Fruit fly (Drosophila melanogaster) whole organism, embryonic: ENCODE data around the gene Bap111.

Experiments used
- ATbp ChIP-seq: fragments of 200-800 bp; sonication (Bioruptor generic); optimal IDR thresholded peaks from 2 replicates; lab custom pipeline; 2017; ENCODE audit warnings: missing biosample characterization, mild to moderate bottlenecking, missing genetic modification characterization, missing genetic modification reagents
- CG10979 ChIP-seq: fragments of 200-800 bp; sonication (Bioruptor generic); optimal IDR thresholded peaks from 2 replicates; lab custom pipeline; 2018; ENCODE audit warnings: missing biosample characterization, mild to moderate bottlenecking, missing genetic modification characterization, moderate library complexity
- CG16779 ChIP-seq: fragments of 200-800 bp; sonication (Bioruptor generic); IDR thresholded peaks from 2 replicates; pipeline ENCODE4 v1.3.6; 2022; ENCODE audit warnings: missing biosample characterization, missing genetic modification characterization
- CG17385 ChIP-seq: fragments of 200-800 bp; sonication (Bioruptor generic); optimal IDR thresholded peaks from 3 replicates; lab custom pipeline; 2018; ENCODE audit warnings: missing biosample characterization, mild to moderate bottlenecking, missing genetic modification characterization
- CG2129 ChIP-seq: fragments of 200-800 bp; sonication (Bioruptor generic); IDR thresholded peaks from 2 replicates; pipeline ENCODE4 v1.3.6; 2022; ENCODE audit warnings: missing biosample characterization, missing genetic modification characterization; ENCODE audit not compliant: partially characterized antibody
- CG30020 ChIP-seq: fragments of 200-800 bp; optimal IDR thresholded peaks from 2 replicates; lab custom pipeline; 2019; ENCODE audit warnings: missing biosample characterization, mild to moderate bottlenecking, missing genetic modification characterization, moderate library complexity
- CG31441 ChIP-seq: fragments of 200-800 bp; sonication (Bioruptor generic); IDR thresholded peaks from 2 replicates; pipeline ENCODE4 v1.3.6; 2022; ENCODE audit warnings: missing biosample characterization, missing genetic modification characterization
- CG34224 ChIP-seq: fragments of 200-800 bp; sonication (Bioruptor generic); IDR thresholded peaks from 3 replicates; pipeline ENCODE4 v1.3.6; 2022; ENCODE audit warnings: missing biosample characterization, missing genetic modification characterization; ENCODE audit not compliant: partially characterized antibody
- CG4282 ChIP-seq: fragments of 200-800 bp; sonication (Bioruptor generic); optimal IDR thresholded peaks from 2 replicates; lab custom pipeline; 2016; ENCODE audit warnings: missing biosample characterization, missing genetic modification characterization
- CG43689 ChIP-seq: fragments of 200-800 bp; sonication (Bioruptor generic); IDR thresholded peaks from 2 replicates; pipeline ENCODE4 v1.3.6; 2022; ENCODE audit warnings: missing biosample characterization, missing genetic modification characterization
- CG5180 ChIP-seq: fragments of 200-800 bp; sonication (Bioruptor generic); optimal IDR thresholded peaks from 3 replicates; lab custom pipeline; 2017; ENCODE audit warnings: missing biosample characterization, missing genetic modification characterization, mild to moderate bottlenecking, moderate library complexity, missing genetic modification reagents
- CG5953 ChIP-seq: fragments of 200-800 bp; sonication (Bioruptor generic); IDR thresholded peaks from 2 replicates; pipeline ENCODE4 v1.3.6; 2022; ENCODE audit warnings: missing biosample characterization, missing genetic modification characterization
- CG6791 ChIP-seq: fragments of 200-800 bp; sonication (Bioruptor generic); IDR thresholded peaks from 3 replicates; pipeline ENCODE4 v1.3.6; 2022; ENCODE audit warnings: missing biosample characterization, missing genetic modification characterization; ENCODE audit not compliant: partially characterized antibody
- CG7556 ChIP-seq: fragments of 200-800 bp; sonication (Bioruptor generic); optimal IDR thresholded peaks from 2 replicates; lab custom pipeline; 2017; ENCODE audit warnings: missing biosample characterization, mild to moderate bottlenecking, missing genetic modification characterization
- CG7839 ChIP-seq: fragments of 200-800 bp; sonication (Bioruptor generic); optimal IDR thresholded peaks from 3 replicates; lab custom pipeline; 2018; ENCODE audit warnings: missing biosample characterization, mild to moderate bottlenecking, missing genetic modification characterization, moderate library complexity
- Dbx ChIP-seq: fragments of 200-800 bp; sonication (Bioruptor generic); IDR thresholded peaks from 3 replicates; pipeline ENCODE4 v1.3.6; 2022; ENCODE audit warnings: missing biosample characterization, missing genetic modification characterization
- Fer1 ChIP-seq: fragments of 200-800 bp; sonication (Bioruptor generic); optimal IDR thresholded peaks from 2 replicates; lab custom pipeline; 2017; ENCODE audit warnings: missing biosample characterization, mild to moderate bottlenecking, missing genetic modification characterization
- H15 ChIP-seq: fragments of 200-800 bp; sonication (Bioruptor generic); IDR thresholded peaks from 3 replicates; pipeline ENCODE4 v1.3.6; 2022; ENCODE audit warnings: missing biosample characterization, missing genetic modification characterization
- HLH3B ChIP-seq: fragments of 200-800 bp; sonication (Bioruptor generic); IDR thresholded peaks from 2 replicates; pipeline ENCODE4 v1.3.6; 2022; ENCODE audit warnings: missing biosample characterization, missing genetic modification characterization
- Lhr ChIP-seq: fragments of 200-800 bp; sonication (Bioruptor generic); optimal IDR thresholded peaks from 3 replicates; lab custom pipeline; 2017; ENCODE audit warnings: mild to moderate bottlenecking, missing biosample characterization, missing genetic modification reagents, missing genetic modification characterization
- Lpt ChIP-seq: fragments of >200 bp; optimal IDR thresholded peaks from 2 replicates; lab custom pipeline; 2018; ENCODE audit warnings: missing biosample characterization, missing genetic modification characterization
- MTF-1 ChIP-seq: fragments of 200-800 bp; sonication (Bioruptor generic); optimal IDR thresholded peaks from 2 replicates; lab custom pipeline; 2018; ENCODE audit warnings: missing biosample characterization, mild to moderate bottlenecking, missing genetic modification characterization, borderline replicate concordance
- Rx ChIP-seq: fragments of 200-800 bp; sonication (Bioruptor generic); IDR thresholded peaks from 2 replicates; pipeline ENCODE4 v1.3.6; 2022; ENCODE audit warnings: missing biosample characterization, missing genetic modification characterization
- Spps ChIP-seq: fragments of 200-800 bp; sonication (Bioruptor generic); optimal IDR thresholded peaks from 2 replicates; lab custom pipeline; 2018; ENCODE audit warnings: missing biosample characterization, mild to moderate bottlenecking, missing genetic modification characterization
- Tbp ChIP-seq: fragments of >200 bp; optimal IDR thresholded peaks from 2 replicates; lab custom pipeline; 2018; ENCODE audit warnings: missing biosample characterization, missing genetic modification characterization
- aop ChIP-seq: fragments of 200-800 bp; sonication (Bioruptor generic); IDR thresholded peaks from 2 replicates; pipeline ENCODE4 v1.3.6; 2022; ENCODE audit warnings: missing biosample characterization, missing genetic modification characterization
- ap ChIP-seq: fragments of 200-800 bp; sonication (Bioruptor generic); IDR thresholded peaks from 2 replicates; pipeline ENCODE4 v1.3.6; 2022; ENCODE audit warnings: missing biosample characterization, missing genetic modification characterization
- bab2 ChIP-seq: fragments of 200-800 bp; sonication (Bioruptor generic); optimal IDR thresholded peaks from 2 replicates; lab custom pipeline; 2016; ENCODE audit warnings: missing biosample characterization, missing genetic modification characterization
- bbx ChIP-seq: fragments of 200-800 bp; sonication (Bioruptor generic); IDR thresholded peaks from 2 replicates; pipeline ENCODE4 v1.3.6; 2022; ENCODE audit warnings: missing biosample characterization, missing genetic modification characterization; ENCODE audit not compliant: partially characterized antibody
- bsh ChIP-seq, 2 experiments: fragments of 200-800 bp; sonication (Bioruptor generic); optimal IDR thresholded peaks; 2 replicates each; lab custom pipeline; 2017 to 2018; ENCODE audit warnings: mild to moderate bottlenecking in 2 of 2, missing biosample characterization in 2 of 2, missing genetic modification characterization in 2 of 2, moderate library complexity in 1 of 2
- danr ChIP-seq: fragments of 200-800 bp; sonication (Bioruptor generic); IDR thresholded peaks from 2 replicates; pipeline ENCODE4 v1.3.6; 2022; ENCODE audit warnings: missing biosample characterization, missing genetic modification characterization
- dimm ChIP-seq: fragments of 200-800 bp; sonication (Bioruptor generic); IDR thresholded peaks from 2 replicates; pipeline ENCODE4 v1.3.6; 2022; ENCODE audit warnings: missing biosample characterization, missing genetic modification characterization
- ems ChIP-seq: fragments of 200-800 bp; sonication (Bioruptor generic); optimal IDR thresholded peaks from 3 replicates; lab custom pipeline; 2016; ENCODE audit warnings: missing biosample characterization, missing genetic modification characterization
- gce ChIP-seq: fragments of 200-800 bp; sonication (Bioruptor generic); IDR thresholded peaks from 3 replicates; pipeline ENCODE4 v1.3.6; 2022; ENCODE audit warnings: missing biosample characterization, missing genetic modification characterization
- hbn ChIP-seq: fragments of 200-800 bp; sonication (Bioruptor generic); IDR thresholded peaks from 2 replicates; pipeline ENCODE4 v1.3.6; 2022; ENCODE audit warnings: missing biosample characterization, missing genetic modification characterization; ENCODE audit not compliant: partially characterized antibody
- ind ChIP-seq: fragments of 200-800 bp; sonication (Bioruptor generic); optimal IDR thresholded peaks from 3 replicates; lab custom pipeline; 2016; ENCODE audit warnings: missing biosample characterization, missing genetic modification characterization
- nmo ChIP-seq: fragments of 200-800 bp; sonication (Bioruptor generic); optimal IDR thresholded peaks from 2 replicates; lab custom pipeline; 2018; ENCODE audit warnings: missing biosample characterization, mild to moderate bottlenecking, missing genetic modification characterization, moderate library complexity
- onecut ChIP-seq: fragments of 200-800 bp; sonication (Bioruptor generic); IDR thresholded peaks from 2 replicates; pipeline ENCODE4 v1.3.6; 2022; ENCODE audit warnings: missing biosample characterization, missing genetic modification characterization
- pb ChIP-seq: fragments of 200-800 bp; sonication (Bioruptor generic); optimal IDR thresholded peaks from 3 replicates; lab custom pipeline; 2016; ENCODE audit warnings: missing biosample characterization, missing genetic modification characterization
- pita ChIP-seq: fragments of 200-800 bp; sonication (Bioruptor generic); optimal IDR thresholded peaks from 2 replicates; lab custom pipeline; 2017; ENCODE audit warnings: missing biosample characterization, mild to moderate bottlenecking, missing genetic modification characterization
- salm ChIP-seq: fragments of 200-800 bp; sonication (Bioruptor generic); optimal IDR thresholded peaks from 2 replicates; lab custom pipeline; 2018; ENCODE audit warnings: missing biosample characterization, mild to moderate bottlenecking, missing genetic modification characterization
- slp2 ChIP-seq: fragments of 200-800 bp; sonication (Bioruptor generic); optimal IDR thresholded peaks from 2 replicates; lab custom pipeline; 2016; ENCODE audit warnings: missing biosample characterization, missing genetic modification characterization
- tin ChIP-seq: fragments of 200-800 bp; sonication (Bioruptor generic); optimal IDR thresholded peaks from 3 replicates; lab custom pipeline; 2016; ENCODE audit warnings: missing biosample characterization, missing genetic modification characterization
- tio ChIP-seq: fragments of 200-800 bp; sonication (Bioruptor generic); optimal IDR thresholded peaks from 2 replicates; lab custom pipeline; 2017; ENCODE audit warnings: missing biosample characterization, missing genetic modification characterization, inconsistent platforms
- tll ChIP-seq, 2 experiments: fragments of 200-800 bp in 1 of 2; fragments of >200 bp in 1 of 2; sonication (Bioruptor generic) in 1 of 2; optimal IDR thresholded peaks; 2 replicates each; lab custom pipeline; 2017 to 2019; ENCODE audit warnings: missing biosample characterization in 2 of 2, missing genetic modification characterization in 2 of 2, mild to moderate bottlenecking in 1 of 2, moderate library complexity in 1 of 2
- tup ChIP-seq: fragments of 200-800 bp; sonication (Bioruptor generic); optimal IDR thresholded peaks from 2 replicates; lab custom pipeline; 2016; ENCODE audit warnings: missing biosample characterization, mild to moderate bottlenecking, missing genetic modification characterization, moderate library complexity
- twi ChIP-seq: fragments of 200-800 bp; optimal IDR thresholded peaks from 2 replicates; lab custom pipeline; 2019; ENCODE audit warnings: missing biosample characterization, mild to moderate bottlenecking, missing genetic modification characterization, moderate library complexity
- unc-4 ChIP-seq: fragments of 200-800 bp; sonication (Bioruptor generic); IDR thresholded peaks from 2 replicates; pipeline ENCODE4 v1.3.6; 2022; ENCODE audit warnings: missing biosample characterization, missing genetic modification characterization; ENCODE audit not compliant: partially characterized antibody
- unpg ChIP-seq: fragments of 200-800 bp; sonication (Bioruptor generic); optimal IDR thresholded peaks from 3 replicates; lab custom pipeline; 2018; ENCODE audit warnings: missing biosample characterization, mild to moderate bottlenecking, missing genetic modification characterization, moderate library complexity
- wdn ChIP-seq: fragments of 200-800 bp; sonication (Bioruptor generic); IDR thresholded peaks from 2 replicates; pipeline ENCODE4 v1.3.6; 2022; ENCODE audit warnings: missing biosample characterization, missing genetic modification characterization
- zen ChIP-seq: fragments of 200-800 bp; sonication (Bioruptor generic); optimal IDR thresholded peaks from 3 replicates; lab custom pipeline; 2018; ENCODE audit warnings: missing biosample characterization, mild to moderate bottlenecking, missing genetic modification characterization, moderate library complexity

Gene Bap111

DNA sequence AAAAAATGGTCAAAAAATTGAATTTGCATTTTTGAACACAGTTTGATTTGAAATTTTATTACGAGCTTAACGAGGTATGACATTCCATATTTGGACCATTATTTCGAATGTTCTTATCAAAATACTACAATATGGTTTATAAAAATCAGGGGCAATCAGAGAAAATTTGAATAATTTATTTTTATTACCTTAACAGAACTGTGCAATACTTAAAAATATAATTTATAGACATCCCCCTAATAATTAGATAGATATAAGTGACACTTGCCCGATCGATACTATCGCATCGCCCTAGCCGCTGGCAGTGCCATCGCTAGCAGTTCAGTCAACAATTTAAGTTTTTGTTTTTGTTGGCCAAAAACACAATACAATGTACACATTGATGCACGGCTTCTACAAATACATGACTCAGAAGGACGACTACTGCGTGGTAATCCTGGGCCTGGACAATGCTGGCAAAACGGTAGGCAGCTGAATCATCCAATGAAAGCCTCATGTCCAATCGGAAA lies 42.3 kb upstream of the Bap111 start, which contains the start of gene Arfrp1 (continued):
- TF ChIP-seq CG16779 (GFP tag; lab: Robert Waterston, UW) (no peak), zen (tag; lab: Kevin White, UChicago) (no peak), CG5180 (no peak), bsh (GFP tag; optimal IDR thresholded peaks at IDR 0.05; lab: Kevin White, UChicago) (peak in 1 of 2 experiments; percentile 5), Rx (GFP tag; lab: Robert Waterston, UW) (no peak), Fer1 (GFP tag; lab: Kevin White, UChicago) (no peak), Spps (tag; lab: Kevin White, UChicago) (no peak), tll (GFP tag; optimal IDR thresholded peaks at IDR 0.05; lab: Kevin White, UChicago) (no peak), ems (no peak), gce (GFP tag; lab: Robert Waterston, UW) (no peak), wdn (no peak), twi (no peak), Lpt (GFP tag; lab: Kevin White, UChicago) (no peak), dimm (GFP tag; lab: Robert Waterston, UW) (no peak), Lhr (GFP tag; lab: Kevin White, UChicago) (no peak), unpg (no peak), onecut (GFP tag; lab: Robert Waterston, UW) (peak; percentile 37; the same call in 1 of the 2 replicates), Dbx (GFP tag; lab: Robert Waterston, UW) (0 out of 3 replicates have a peak, but pooled peaks have one; percentile 5), CG7839 (no peak), bbx (GFP tag; lab: Robert Waterston, UW) (peak; percentile 85), CG34224 (GFP tag; lab: Robert Waterston, UW) (peak; percentile 79), salm (no peak), pb (GFP tag; lab: Kevin White, UChicago) (no peak), tin (no peak), unc-4 (GFP tag; lab: Robert Waterston, UW) (peak; percentile 75), bab2 (GFP tag; lab: Kevin White, UChicago) (no peak), MTF-1 (GFP tag; lab: Kevin White, UChicago) (no peak), hbn (GFP tag; lab: Robert Waterston, UW) (peak; percentile 70), CG5953 (no peak), aop (GFP tag; lab: Robert Waterston, UW) (no peak), nmo (GFP tag; lab: Kevin White, UChicago) (no peak), tup (GFP tag; lab: Kevin White, UChicago) (no peak), CG43689 (GFP tag; lab: Robert Waterston, UW) (no peak), ind (GFP tag; lab: Kevin White, UChicago) (peak; percentile 28), tio (GFP tag; lab: Kevin White, UChicago) (no peak), slp2 (GFP tag; lab: Kevin White, UChicago) (no peak), danr (GFP tag; lab: Robert Waterston, UW) (no peak), pita (GFP tag; lab: Kevin White, UChicago) (no peak), CG6791 (peak; percentile 76), CG10979 (no peak), CG17385 (no peak), CG7556 (GFP tag; lab: Kevin White, UChicago) (no peak), CG30020 (tag; lab: Kevin White, UChicago) (peak; percentile 27), HLH3B (GFP tag; lab: Robert Waterston, UW) (no peak), H15 (GFP tag; lab: Robert Waterston, UW) (no peak), CG31441 (GFP tag; lab: Robert Waterston, UW) (no peak), Tbp (GFP tag; lab: Kevin White, UChicago) (no peak), CG2129 (GFP tag; lab: Robert Waterston, UW) (peak; percentile 53), CG4282 (GFP tag; lab: Kevin White, UChicago) (no peak), ATbp (GFP tag; lab: Kevin White, UChicago) (no peak), ap (no peak)
